Worm (Caenorhabditis elegans): Measurements from ENCODE around the gene fbxa-102.

- TF ChIP-seq him-1 (tag; optimal IDR thresholded peaks at IDR 0.05) (no peak), dao-5 (tag; optimal IDR thresholded peaks at IDR 0.05) (no peak)
Measured at ce11 chrV:17486034-17486433, 7.6 kb downstream of the fbxa-102 start, which contains the start of gene scl-24.

All from whole organism, L4/young adult.